Worm (Caenorhabditis elegans): Measurements from ENCODE around the gene srz-14.

DNA sequence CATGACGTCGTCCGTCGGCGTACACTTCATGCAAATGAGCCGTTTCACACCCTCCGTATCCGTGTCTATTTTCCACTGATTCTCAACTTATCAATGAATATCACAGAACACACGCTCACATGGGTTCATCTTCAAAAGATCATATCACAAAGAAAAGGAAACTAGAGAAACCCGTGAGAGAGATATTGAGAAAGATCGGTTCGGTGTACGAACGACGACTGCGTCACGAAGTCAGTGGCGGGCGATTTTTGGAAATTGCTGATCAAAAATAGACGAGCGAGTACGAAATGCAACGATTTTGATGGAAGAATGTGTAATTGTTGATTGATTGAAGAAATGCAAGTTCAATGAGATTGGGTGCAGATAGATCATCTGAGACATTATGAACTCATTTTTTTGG is 29.9 kb downstream of the srz-14 start:
- TF ChIP-seq F10E7.11 (tag; optimal IDR thresholded peaks at IDR 0.05) = no peak
- no peak for TF ChIP-seq lin-54 (GFP tag; optimal IDR thresholded peaks at IDR 0.05)
- TF ChIP-seq atf-7 (tag; optimal IDR thresholded peaks at IDR 0.05) = no peak
